Fruit fly (Drosophila melanogaster) whole organism, embryonic: ENCODE measurements around the gene eloF.
A peak's percentile ranks its signal among the peaks of the same experiment; 100 is the strongest.

Experiments
- Atf6 ChIP-seq: fragments of 200-800 bp; sonication (Bioruptor generic); IDR thresholded peaks from 2 replicates; pipeline ENCODE4 v1.3.6; 2022; ENCODE audit warnings: missing biosample characterization, missing genetic modification characterization
- BEAF-32 ChIP-seq: fragments of 200-800 bp; sonication (Bioruptor generic); optimal IDR thresholded peaks from 3 replicates; lab custom pipeline; 2017; ENCODE audit warnings: missing biosample characterization, missing genetic modification characterization, mild to moderate bottlenecking, moderate library complexity, missing genetic modification reagents
- Bdp1 ChIP-seq: fragments of 200-800 bp; sonication (Bioruptor generic); optimal IDR thresholded peaks from 3 replicates; lab custom pipeline; 2016; ENCODE audit warnings: missing biosample characterization, missing genetic modification characterization
- CG10366 ChIP-seq: fragments of 200-800 bp; sonication (Bioruptor generic); IDR thresholded peaks from 2 replicates; pipeline ENCODE4 v1.3.6; 2022; ENCODE audit warnings: missing biosample characterization, missing genetic modification characterization
- CG10543 ChIP-seq: fragments of 200-800 bp; sonication (Bioruptor generic); optimal IDR thresholded peaks from 3 replicates; lab custom pipeline; 2017; ENCODE audit warnings: missing biosample characterization, mild to moderate bottlenecking, missing genetic modification characterization, moderate library complexity
- CG11093 ChIP-seq: fragments of 200-800 bp; sonication (Bioruptor generic); IDR thresholded peaks from 3 replicates; pipeline ENCODE4 v1.3.6; 2022; ENCODE audit warnings: missing biosample characterization, missing genetic modification characterization
- CG11456 ChIP-seq: fragments of 200-800 bp; sonication (Bioruptor generic); IDR thresholded peaks from 3 replicates; pipeline ENCODE4 v1.3.6; 2022; ENCODE audit warnings: missing biosample characterization, missing genetic modification characterization
- CG11560 ChIP-seq: fragments of 200-800 bp; sonication (Bioruptor generic); IDR thresholded peaks from 3 replicates; pipeline ENCODE4 v1.3.6; 2022; ENCODE audit warnings: missing biosample characterization, missing genetic modification characterization
- CG12071 ChIP-seq: fragments of 200-800 bp; sonication (Bioruptor generic); optimal IDR thresholded peaks from 3 replicates; lab custom pipeline; 2018; ENCODE audit warnings: missing biosample characterization, mild to moderate bottlenecking, missing genetic modification characterization
- CG12155 ChIP-seq: fragments of 200-800 bp; sonication (Bioruptor generic); optimal IDR thresholded peaks from 3 replicates; lab custom pipeline; 2016; ENCODE audit warnings: missing biosample characterization, missing genetic modification characterization
- CG17361 ChIP-seq: fragments of 200-800 bp; sonication (Bioruptor generic); IDR thresholded peaks from 3 replicates; pipeline ENCODE4 v1.3.6; 2022; ENCODE audit warnings: missing biosample characterization, missing genetic modification characterization
- CG2202 ChIP-seq: fragments of 200-800 bp; sonication (Bioruptor generic); optimal IDR thresholded peaks from 2 replicates; lab custom pipeline; 2018; ENCODE audit warnings: missing biosample characterization, mild to moderate bottlenecking, missing genetic modification characterization
- CG30403 ChIP-seq: fragments of 200-800 bp; sonication (Bioruptor generic); optimal IDR thresholded peaks from 3 replicates; lab custom pipeline; 2016; ENCODE audit warnings: missing biosample characterization, missing genetic modification characterization
- CG30431 ChIP-seq: fragments of 200-800 bp; sonication (Bioruptor generic); optimal IDR thresholded peaks from 2 replicates; lab custom pipeline; 2017; ENCODE audit warnings: missing biosample characterization, missing genetic modification characterization
- CG32772 ChIP-seq: fragments of 200-800 bp; sonication (Bioruptor generic); IDR thresholded peaks from 2 replicates; pipeline ENCODE4 v1.3.6; 2022; ENCODE audit warnings: missing biosample characterization, missing genetic modification characterization
- CG34376 ChIP-seq: fragments of 200-800 bp; sonication (Bioruptor generic); optimal IDR thresholded peaks from 2 replicates; lab custom pipeline; 2018; ENCODE audit warnings: missing biosample characterization, mild to moderate bottlenecking, missing genetic modification characterization
- CG4404 ChIP-seq: fragments of 200-800 bp; sonication (Bioruptor generic); IDR thresholded peaks from 2 replicates; pipeline ENCODE4 v1.3.6; 2022; ENCODE audit warnings: missing biosample characterization, missing genetic modification characterization
- CG4820 ChIP-seq: fragments of 200-800 bp; sonication (Bioruptor generic); optimal IDR thresholded peaks from 3 replicates; lab custom pipeline; 2016; ENCODE audit warnings: missing biosample characterization, missing genetic modification characterization
- CG4854 ChIP-seq: fragments of 200-800 bp; sonication (Bioruptor generic); optimal IDR thresholded peaks from 2 replicates; lab custom pipeline; 2016; ENCODE audit warnings: missing biosample characterization, missing genetic modification characterization, inconsistent platforms
- CG6254 ChIP-seq: fragments of 200-800 bp; sonication (Bioruptor generic); optimal IDR thresholded peaks from 3 replicates; lab custom pipeline; 2017; ENCODE audit warnings: mild to moderate bottlenecking, missing biosample characterization, missing genetic modification reagents, missing genetic modification characterization
- CG6765 ChIP-seq: fragments of 200-800 bp; sonication (Bioruptor generic); optimal IDR thresholded peaks from 3 replicates; lab custom pipeline; 2017; ENCODE audit warnings: missing biosample characterization, mild to moderate bottlenecking, missing genetic modification characterization
- CG6791 ChIP-seq: fragments of 200-800 bp; sonication (Bioruptor generic); IDR thresholded peaks from 3 replicates; pipeline ENCODE4 v1.3.6; 2022; ENCODE audit warnings: missing biosample characterization, missing genetic modification characterization; ENCODE audit not compliant: partially characterized antibody
- CG7786 ChIP-seq: fragments of 200-800 bp; sonication (Bioruptor generic); optimal IDR thresholded peaks from 2 replicates; lab custom pipeline; 2016; ENCODE audit warnings: missing biosample characterization, missing genetic modification characterization
- CG8089 ChIP-seq: fragments of 200-800 bp; sonication (Bioruptor generic); optimal IDR thresholded peaks from 3 replicates; lab custom pipeline; 2016; ENCODE audit warnings: missing biosample characterization, missing genetic modification characterization
- CG8765 ChIP-seq: fragments of 200-800 bp; sonication (Bioruptor generic); IDR thresholded peaks from 2 replicates; pipeline ENCODE4 v1.3.6; 2022; ENCODE audit warnings: missing biosample characterization, missing genetic modification characterization
- E2f2 ChIP-seq: fragments of 200-800 bp; sonication (Bioruptor generic); IDR thresholded peaks from 2 replicates; pipeline ENCODE4 v1.3.6; 2022; ENCODE audit warnings: missing biosample characterization, missing genetic modification characterization
- Kr ChIP-seq: fragments of 200-800 bp; sonication (Bioruptor generic); optimal IDR thresholded peaks from 2 replicates; lab custom pipeline; 2017; ENCODE audit warnings: missing biosample characterization, mild to moderate bottlenecking, missing genetic modification characterization
- Lpt ChIP-seq: fragments of >200 bp; optimal IDR thresholded peaks from 2 replicates; lab custom pipeline; 2018; ENCODE audit warnings: missing biosample characterization, missing genetic modification characterization
- Nf-YA ChIP-seq: fragments of 200-800 bp; sonication (Bioruptor generic); IDR thresholded peaks from 2 replicates; pipeline ENCODE4 v1.3.6; 2022; ENCODE audit warnings: missing biosample characterization, missing genetic modification characterization
- Opbp ChIP-seq: fragments of 200-800 bp; sonication (Bioruptor generic); IDR thresholded peaks from 3 replicates; pipeline ENCODE4 v1.3.6; 2022; ENCODE audit warnings: missing biosample characterization, missing genetic modification characterization; ENCODE audit not compliant: partially characterized antibody
- PHDP ChIP-seq: fragments of 200-800 bp; sonication (Bioruptor generic); optimal IDR thresholded peaks from 3 replicates; lab custom pipeline; 2018; ENCODE audit warnings: missing biosample characterization, mild to moderate bottlenecking, missing genetic modification characterization, moderate library complexity
- cas ChIP-seq: fragments of 200-800 bp; sonication (Bioruptor generic); IDR thresholded peaks from 2 replicates; pipeline ENCODE4 v1.3.6; 2022; ENCODE audit warnings: missing biosample characterization, missing genetic modification characterization
- caup ChIP-seq: fragments of 200-800 bp; sonication (Bioruptor generic); optimal IDR thresholded peaks from 3 replicates; lab custom pipeline; 2017; ENCODE audit warnings: missing biosample characterization, mild to moderate bottlenecking, missing genetic modification characterization, moderate library complexity; ENCODE audit not compliant: severe bottlenecking
- cg ChIP-seq: fragments of 200-800 bp; sonication (Bioruptor generic); optimal IDR thresholded peaks from 3 replicates; lab custom pipeline; 2019; ENCODE audit warnings: missing biosample characterization, mild to moderate bottlenecking, missing genetic modification characterization, moderate library complexity
- crol ChIP-seq: fragments of 200-800 bp; sonication (Bioruptor generic); IDR thresholded peaks from 2 replicates; pipeline ENCODE4 v1.3.6; 2022; ENCODE audit warnings: missing biosample characterization, missing genetic modification characterization
- ftz-f1 ChIP-seq: fragments of 200-800 bp; sonication (Bioruptor generic); optimal IDR thresholded peaks from 2 replicates; lab custom pipeline; 2016; ENCODE audit warnings: missing biosample characterization, missing genetic modification characterization
- gsb-n ChIP-seq: fragments of 200-800 bp; sonication (Bioruptor generic); optimal IDR thresholded peaks from 3 replicates; lab custom pipeline; 2018; ENCODE audit warnings: missing biosample characterization, mild to moderate bottlenecking, missing genetic modification characterization
- h ChIP-seq: fragments of >200 bp; optimal IDR thresholded peaks from 2 replicates; lab custom pipeline; 2017
- hb ChIP-seq: fragments of 200-800 bp; sonication (Bioruptor generic); IDR thresholded peaks from 3 replicates; pipeline ENCODE4 v1.3.6; 2022; ENCODE audit warnings: missing biosample characterization, missing genetic modification characterization; ENCODE audit not compliant: partially characterized antibody
- klu ChIP-seq: fragments of 200-800 bp; sonication (Bioruptor generic); IDR thresholded peaks from 2 replicates; pipeline ENCODE4 v1.3.6; 2022; ENCODE audit warnings: missing biosample characterization, missing genetic modification characterization
- lola ChIP-seq, 3 experiments: fragments of >200 bp in 2 of 3; fragments of 200-800 bp in 1 of 3; sonication (Bioruptor generic) in 1 of 3; optimal IDR thresholded peaks; 2 replicates each; lab custom pipeline; 2017 to 2019; ENCODE audit warnings: missing biosample characterization in 3 of 3, missing genetic modification characterization in 3 of 3, mild to moderate bottlenecking in 1 of 3, moderate library complexity in 1 of 3
- maf-S ChIP-seq: fragments of 200-800 bp; sonication (Bioruptor generic); optimal IDR thresholded peaks from 2 replicates; lab custom pipeline; 2016; ENCODE audit warnings: missing biosample characterization, missing genetic modification characterization
- mld ChIP-seq: fragments of 200-800 bp; sonication (Bioruptor generic); IDR thresholded peaks from 3 replicates; pipeline ENCODE4 v1.3.6; 2022; ENCODE audit warnings: missing biosample characterization, missing genetic modification characterization; ENCODE audit not compliant: partially characterized antibody
- ranshi ChIP-seq: fragments of 200-800 bp; sonication (Bioruptor generic); IDR thresholded peaks from 2 replicates; pipeline ENCODE4 v1.3.6; 2022; ENCODE audit warnings: missing biosample characterization, missing genetic modification characterization
- ro ChIP-seq: fragments of 200-800 bp; sonication (Bioruptor generic); IDR thresholded peaks from 2 replicates; pipeline ENCODE4 v1.3.6; 2022; ENCODE audit warnings: missing biosample characterization, missing genetic modification characterization
- sim ChIP-seq: fragments of 200-800 bp; sonication (Bioruptor generic); IDR thresholded peaks from 2 replicates; pipeline ENCODE4 v1.3.6; 2022; ENCODE audit warnings: missing biosample characterization, missing genetic modification characterization
- ssp ChIP-seq: fragments of 200-800 bp; sonication (Bioruptor generic); IDR thresholded peaks from 2 replicates; pipeline ENCODE4 v1.3.6; 2022; ENCODE audit warnings: missing biosample characterization, missing genetic modification characterization
- tna ChIP-seq: fragments of 200-800 bp; sonication (Bioruptor generic); IDR thresholded peaks from 2 replicates; pipeline ENCODE4 v1.3.6; 2022; ENCODE audit warnings: missing biosample characterization, missing genetic modification characterization; ENCODE audit not compliant: partially characterized antibody
- toy ChIP-seq: fragments of 200-800 bp; sonication (Bioruptor generic); IDR thresholded peaks from 2 replicates; pipeline ENCODE4 v1.3.6; 2022; ENCODE audit warnings: missing biosample characterization, missing genetic modification characterization
- vvl ChIP-seq: fragments of 200-800 bp; sonication (Bioruptor generic); IDR thresholded peaks from 2 replicates; pipeline ENCODE4 v1.3.6; 2022; ENCODE audit warnings: missing biosample characterization, missing genetic modification characterization
- wor ChIP-seq: fragments of 200-800 bp; sonication (Bioruptor generic); IDR thresholded peaks from 2 replicates; pipeline ENCODE4 v1.3.6; 2022; ENCODE audit warnings: missing biosample characterization, missing genetic modification characterization

eloF gene

dm6 chr3R:9771519-9771972 is 42.4 kb upstream of the eloF start, which contains the start of gene CG9471 (continued):
- TF ChIP-seq Nf-YA, result peak; percentile 88
- TF ChIP-seq CG2202 (tag; lab: Kevin White, UChicago), result peak; percentile 76
- peak; percentile 74 for TF ChIP-seq ro (GFP tag; lab: Robert Waterston, UW)
- TF ChIP-seq crol (GFP tag; lab: Robert Waterston, UW), result 0 out of 2 replicates have a peak, but pooled peaks have one; percentile 6
- peak; percentile 93 for TF ChIP-seq CG17361 (GFP tag; lab: Robert Waterston, UW)
- peak; percentile 94 for TF ChIP-seq ranshi (GFP tag; lab: Robert Waterston, UW)
- peak; percentile 87 for TF ChIP-seq caup (GFP tag; lab: Kevin White, UChicago)
- TF ChIP-seq CG30403, result peak; percentile 93
- TF ChIP-seq CG8089, result peak; percentile 77
- TF ChIP-seq PHDP (tag; lab: Kevin White, UChicago), result peak; percentile 95
- TF ChIP-seq sim, result peak; percentile 73
- no peak for TF ChIP-seq Kr (GFP tag; lab: Kevin White, UChicago)
- peak; percentile 72 for TF ChIP-seq CG30431 (GFP tag; lab: Kevin White, UChicago)
- peak; percentile 70; the same call in 1 of the 2 replicates for TF ChIP-seq CG8765 (GFP tag; lab: Robert Waterston, UW)
- peak; percentile 94 for TF ChIP-seq Atf6
- peak; percentile 93 for TF ChIP-seq CG12155 (GFP tag; lab: Kevin White, UChicago)
- peak; percentile 91 for TF ChIP-seq cas
- TF ChIP-seq CG11456 (GFP tag; lab: Robert Waterston, UW), result peak; percentile 88
- TF ChIP-seq ssp, result peak; percentile 77
- peak; percentile 93 for TF ChIP-seq CG10366
- TF ChIP-seq mld (GFP tag; lab: Robert Waterston, UW), result no peak
- TF ChIP-seq CG32772 (GFP tag; lab: Robert Waterston, UW), result peak; percentile 91
- TF ChIP-seq klu (GFP tag; lab: Robert Waterston, UW), result peak; percentile 82
- peak; percentile 79 for TF ChIP-seq CG4404 (GFP tag; lab: Robert Waterston, UW)
- no peak for TF ChIP-seq cg (GFP tag; lab: Kevin White, UChicago)
- TF ChIP-seq CG12071, result peak; percentile 88
- no peak for TF ChIP-seq hb (GFP tag; lab: Robert Waterston, UW)
- TF ChIP-seq CG10543 (GFP tag; lab: Kevin White, UChicago), result peak; percentile 94
- no peak for TF ChIP-seq Lpt (GFP tag; lab: Kevin White, UChicago)
- peak; percentile 66; the same call in 2 of the 3 replicates for TF ChIP-seq CG11560 (tag; lab: Robert Waterston, UW)
- TF ChIP-seq E2f2 (GFP tag; lab: Robert Waterston, UW), result peak; percentile 92
- no peak for TF ChIP-seq Opbp (GFP tag; lab: Robert Waterston, UW)
- TF ChIP-seq CG4854 (GFP tag; lab: Kevin White, UChicago), result peak; percentile 88
- TF ChIP-seq CG4820 (GFP tag; lab: Kevin White, UChicago), result peak; percentile 89
- TF ChIP-seq BEAF-32 (GFP tag; lab: Kevin White, UChicago), result peak; percentile 37
- TF ChIP-seq tna (GFP tag; lab: Robert Waterston, UW), result no peak
- peak; percentile 81 for TF ChIP-seq gsb-n (tag; lab: Kevin White, UChicago)
- TF ChIP-seq ftz-f1 (GFP tag; lab: Kevin White, UChicago), result peak; percentile 29
- no peak for TF ChIP-seq CG6791
- no peak for TF ChIP-seq h (lab: Kevin White, UChicago)
- peak; percentile 72 for TF ChIP-seq CG6254 (GFP tag; lab: Kevin White, UChicago)
- peak; percentile 76; the same call in 1 of the 2 replicates for TF ChIP-seq toy (GFP tag; lab: Robert Waterston, UW)
- TF ChIP-seq wor (GFP tag; lab: Robert Waterston, UW), result peak; percentile 83
- peak; percentile 88 for TF ChIP-seq CG6765 (GFP tag; lab: Kevin White, UChicago)
- TF ChIP-seq CG11093 (GFP tag; lab: Robert Waterston, UW), result peak; percentile 88
- peak; percentile 86 for TF ChIP-seq maf-S (GFP tag; lab: Kevin White, UChicago)
- peak; percentile 87 for TF ChIP-seq CG34376
- peak; percentile 78 for TF ChIP-seq Bdp1 (GFP tag; lab: Kevin White, UChicago)
- peak; percentile 97 for TF ChIP-seq vvl (GFP tag; lab: Robert Waterston, UW)
- peak in 1 of 3 experiments; percentile 83 for TF ChIP-seq lola (GFP tag; optimal IDR thresholded peaks at IDR 0.05; lab: Kevin White, UChicago)
- peak; percentile 93 for TF ChIP-seq CG7786 (GFP tag; lab: Kevin White, UChicago)
